Fruit fly (Drosophila melanogaster): Measurements from ENCODE around the gene CG45413.

Gene CG45413

DNA sequence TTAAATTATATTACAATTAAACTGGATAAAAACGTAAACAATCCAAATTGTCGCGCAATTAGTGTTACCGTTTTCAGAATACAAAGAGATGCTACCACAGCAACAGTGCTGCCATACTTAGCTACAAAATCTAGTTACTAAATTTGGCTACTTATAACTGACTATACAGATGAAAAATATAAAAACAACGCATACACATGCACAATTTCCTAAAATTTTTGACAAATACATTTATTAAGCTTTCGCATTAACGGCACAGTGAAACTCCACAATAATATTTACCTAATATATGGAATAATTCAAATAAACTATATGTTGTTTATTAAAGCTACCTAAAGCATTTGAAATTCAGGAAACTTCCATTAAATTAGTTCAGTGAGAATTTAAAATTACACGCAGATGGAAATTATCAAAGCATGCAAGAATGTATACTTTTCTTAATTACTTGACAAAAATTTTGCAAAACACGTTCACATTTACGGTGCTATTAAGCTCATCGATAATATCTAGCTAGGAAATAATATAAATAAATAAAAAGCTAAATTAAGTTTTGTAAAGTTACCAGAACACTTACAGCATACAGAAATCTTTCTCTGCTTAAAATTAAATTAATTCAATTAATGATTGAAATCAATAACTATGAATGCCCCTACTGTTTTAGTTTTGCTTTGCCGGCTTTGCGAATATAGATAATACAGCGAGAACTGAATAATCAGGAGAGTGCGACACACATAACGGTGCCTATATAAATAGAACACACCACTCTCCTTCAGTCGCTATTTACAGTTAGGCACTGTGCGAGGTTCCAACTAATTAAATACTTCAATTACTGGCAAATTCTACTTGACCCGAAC, 37.4 kb upstream of the CG45413 start, which contains the start of the genes Mis12 and CG9953 (continued):
- peak; percentile 94 for TF ChIP-seq Sry-β (GFP tag; optimal IDR thresholded peaks at IDR 0.05)
- TF ChIP-seq en (GFP tag; optimal IDR thresholded peaks at IDR 0.05), result no peak
- TF ChIP-seq H15 (GFP tag; IDR thresholded peaks at IDR 0.05), result peak; percentile 43; the same call in 1 of the 3 replicates
- TF ChIP-seq lmd (GFP tag; IDR thresholded peaks at IDR 0.05), result peak; percentile 48
- TF ChIP-seq E2f2 (GFP tag; IDR thresholded peaks at IDR 0.05), result peak; percentile 59
- no peak for TF ChIP-seq CG12219 (GFP tag; optimal IDR thresholded peaks at IDR 0.05)
- TF ChIP-seq chn (GFP tag; optimal IDR thresholded peaks at IDR 0.05), result peak; percentile 11
- peak; percentile 38 for TF ChIP-seq dmrt11E (tag; optimal IDR thresholded peaks at IDR 0.05)
- no peak for TF ChIP-seq CG18011 (GFP tag; optimal IDR thresholded peaks at IDR 0.05)
- no peak for TF ChIP-seq fd3F (GFP tag; optimal IDR thresholded peaks at IDR 0.05)
- no peak for TF ChIP-seq CG2202 (tag; optimal IDR thresholded peaks at IDR 0.05)
- TF ChIP-seq CG8765 (GFP tag; IDR thresholded peaks at IDR 0.05), result no peak
- TF ChIP-seq sens-2 (GFP tag; IDR thresholded peaks at IDR 0.05), result no peak
- no peak for TF ChIP-seq eve (GFP tag; optimal IDR thresholded peaks at IDR 0.05)

DNA sequence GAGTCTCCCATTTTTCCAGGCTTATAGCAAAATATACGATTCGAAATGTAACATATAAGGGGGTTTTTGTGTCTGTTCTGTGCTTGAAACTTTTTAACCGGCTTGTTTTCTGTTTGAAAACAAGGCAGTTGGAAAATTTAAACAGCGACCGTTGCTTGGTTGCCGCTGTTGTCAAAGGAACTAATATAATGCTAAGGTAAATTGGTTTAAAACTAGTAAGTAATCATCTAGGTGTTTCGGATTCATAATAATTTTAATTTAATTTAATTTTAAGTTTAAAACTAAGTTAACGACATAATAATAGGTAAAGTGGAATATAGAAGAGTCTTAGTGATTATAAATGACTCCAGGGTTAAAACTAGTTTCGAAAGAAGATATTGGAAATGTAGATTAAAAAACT, 36.0 kb upstream of the CG45413 start, which contains the start of gene CG10064:
CG10064 (minus strand) TSS at position 101 of the 400 bp plus-strand sequence.
- TF ChIP-seq inv (GFP tag; IDR thresholded peaks at IDR 0.05; ENCODE audit: partially characterized antibody) (no peak), Bdp1 (GFP tag; optimal IDR thresholded peaks at IDR 0.05) (no peak), knrl (GFP tag; IDR thresholded peaks at IDR 0.05; ENCODE audit: partially characterized antibody) (no peak), z (GFP tag; IDR thresholded peaks at IDR 0.05) (no peak), CG3995 (GFP tag; optimal IDR thresholded peaks at IDR 0.05) (no peak), disco-r (GFP tag; optimal IDR thresholded peaks at IDR 0.05) (no peak), NK7.1 (GFP tag; optimal IDR thresholded peaks at IDR 0.05) (no peak), lmd (GFP tag; IDR thresholded peaks at IDR 0.05) (no peak), vnd (GFP tag; IDR thresholded peaks at IDR 0.05; ENCODE audit: partially characterized antibody) (no peak), toy (GFP tag; IDR thresholded peaks at IDR 0.05) (no peak), sqz (GFP tag; optimal IDR thresholded peaks at IDR 0.05) (no peak), ssp (GFP tag; IDR thresholded peaks at IDR 0.05) (no peak), CG9437 (GFP tag; optimal IDR thresholded peaks at IDR 0.05) (no peak), CG1024 (GFP tag; IDR thresholded peaks at IDR 0.05) (no peak), gro (GFP tag; optimal IDR thresholded peaks at IDR 0.05) (no peak), CG6654 (GFP tag; optimal IDR thresholded peaks at IDR 0.05) (no peak)

DNA sequence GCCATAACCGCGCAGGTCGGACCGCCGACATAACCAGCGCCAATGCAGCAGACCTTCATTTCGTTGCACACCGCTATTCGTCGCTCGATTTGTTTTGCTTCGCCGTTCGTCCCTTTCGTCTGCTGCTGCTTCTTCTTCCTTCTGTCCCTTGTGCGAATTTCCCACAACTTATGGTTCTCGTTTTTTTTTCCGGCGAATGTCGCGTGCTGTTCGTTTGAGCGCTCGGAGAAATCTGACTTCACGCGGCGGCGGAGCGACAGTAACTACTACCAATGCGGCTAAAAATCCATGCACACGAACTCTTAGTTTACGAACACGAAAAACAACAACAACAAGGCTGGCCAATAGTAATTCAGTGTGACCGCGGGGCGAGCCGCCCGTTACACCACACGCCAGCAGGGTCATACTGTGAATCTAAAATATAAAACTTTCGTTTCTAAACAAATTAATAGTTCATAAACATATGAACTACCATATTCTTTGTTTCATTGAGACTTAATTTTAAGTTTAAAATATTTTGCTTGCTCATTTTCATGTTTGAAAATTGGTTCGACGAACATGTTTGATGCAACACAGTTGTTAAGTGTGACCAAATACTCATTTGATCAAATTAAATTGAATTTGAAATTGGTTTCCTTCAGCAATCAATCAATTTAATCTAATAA, 32.9 kb upstream of the CG45413 start, which contains the start of gene sgl:
sgl (minus strand) TSS at position 271 of the 665 bp plus-strand sequence.
- TF ChIP-seq Hr51 (GFP tag; optimal IDR thresholded peaks at IDR 0.05), result peak; percentile 20 to 31
- TF ChIP-seq CG11456 (GFP tag; IDR thresholded peaks at IDR 0.05), result peak; percentile 66; the same call in 2 of the 3 replicates
- TF ChIP-seq CG5180 (GFP tag; optimal IDR thresholded peaks at IDR 0.05), result peak; percentile 100
- 0 out of 2 replicates have a peak, but pooled peaks have one; percentile 25 for TF ChIP-seq Awh (GFP tag; IDR thresholded peaks at IDR 0.05)
- no peak for TF ChIP-seq twi (tag; optimal IDR thresholded peaks at IDR 0.05)
- no peak for TF ChIP-seq crc (GFP tag; optimal IDR thresholded peaks at IDR 0.05)
- TF ChIP-seq CG34422 (GFP tag; IDR thresholded peaks at IDR 0.05), result peak; percentile 91
- no peak for TF ChIP-seq CG31224 (GFP tag; IDR thresholded peaks at IDR 0.05)
- TF ChIP-seq CG14014 (GFP tag; IDR thresholded peaks at IDR 0.05), result peak; percentile 53; the same call in 1 of the 2 replicates
- TF ChIP-seq tll (GFP tag; optimal IDR thresholded peaks at IDR 0.05), result peak in 1 of 2 experiments; percentile 53
- peak; percentile 73 for TF ChIP-seq onecut (GFP tag; IDR thresholded peaks at IDR 0.05)
- TF ChIP-seq CG17186 (GFP tag; optimal IDR thresholded peaks at IDR 0.05), result no peak
- no peak for TF ChIP-seq CG6254 (GFP tag; optimal IDR thresholded peaks at IDR 0.05)
- TF ChIP-seq nmo (GFP tag; optimal IDR thresholded peaks at IDR 0.05), result peak; percentile 23
- no peak for TF ChIP-seq CG10654 (GFP tag; optimal IDR thresholded peaks at IDR 0.05)
- TF ChIP-seq peb (GFP tag; IDR thresholded peaks at IDR 0.05), result no peak
- peak; percentile 15 for TF ChIP-seq gsb-n (tag; optimal IDR thresholded peaks at IDR 0.05)
- TF ChIP-seq PHDP (tag; optimal IDR thresholded peaks at IDR 0.05), result peak; percentile 37

All from whole organism, embryonic.